Fruit fly (Drosophila melanogaster) whole organism, embryonic: Measurements from ENCODE around the gene AP-1-2beta.

Experiments
- ATbp ChIP-seq: fragments of 200-800 bp; sonication (Bioruptor generic); optimal IDR thresholded peaks from 2 replicates; lab custom pipeline; 2017; ENCODE audit warnings: missing biosample characterization, mild to moderate bottlenecking, missing genetic modification characterization, missing genetic modification reagents
- Abd-B ChIP-seq: fragments of 200-800 bp; sonication (Bioruptor generic); optimal IDR thresholded peaks from 2 replicates; lab custom pipeline; 2018; ENCODE audit warnings: missing biosample characterization, mild to moderate bottlenecking, missing genetic modification characterization, moderate library complexity
- CG10431 ChIP-seq: fragments of 200-800 bp; sonication (Bioruptor generic); optimal IDR thresholded peaks from 3 replicates; lab custom pipeline; 2018; ENCODE audit warnings: missing biosample characterization, mild to moderate bottlenecking, missing genetic modification characterization
- CG10565 ChIP-seq: fragments of 200-800 bp; sonication (Bioruptor generic); optimal IDR thresholded peaks from 3 replicates; lab custom pipeline; 2016; ENCODE audit warnings: missing biosample characterization, mild to moderate bottlenecking, missing genetic modification characterization
- CG11456 ChIP-seq: fragments of 200-800 bp; sonication (Bioruptor generic); IDR thresholded peaks from 3 replicates; pipeline ENCODE4 v1.3.6; 2022; ENCODE audit warnings: missing biosample characterization, missing genetic modification characterization
- CG13624 ChIP-seq: fragments of 200-800 bp; sonication (Bioruptor generic); optimal IDR thresholded peaks from 2 replicates; lab custom pipeline; 2016; ENCODE audit warnings: missing biosample characterization, missing genetic modification characterization
- CG17385 ChIP-seq: fragments of 200-800 bp; sonication (Bioruptor generic); optimal IDR thresholded peaks from 3 replicates; lab custom pipeline; 2018; ENCODE audit warnings: missing biosample characterization, mild to moderate bottlenecking, missing genetic modification characterization
- CG17612 ChIP-seq: fragments of 200-800 bp; sonication (Bioruptor generic); IDR thresholded peaks from 2 replicates; pipeline ENCODE4 v1.3.6; 2022; ENCODE audit warnings: missing biosample characterization, missing genetic modification characterization
- CG18476 ChIP-seq: fragments of 200-800 bp; sonication (Bioruptor generic); optimal IDR thresholded peaks from 2 replicates; lab custom pipeline; 2016; ENCODE audit warnings: missing biosample characterization, mild to moderate bottlenecking, missing genetic modification characterization
- CG30403 ChIP-seq: fragments of 200-800 bp; sonication (Bioruptor generic); optimal IDR thresholded peaks from 3 replicates; lab custom pipeline; 2016; ENCODE audit warnings: missing biosample characterization, missing genetic modification characterization
- CG3847 ChIP-seq: fragments of 200-800 bp; sonication (Bioruptor generic); IDR thresholded peaks from 2 replicates; pipeline ENCODE4 v1.3.6; 2022; ENCODE audit warnings: missing biosample characterization, missing genetic modification characterization
- CG4360 ChIP-seq: fragments of 200-800 bp; sonication (Bioruptor generic); IDR thresholded peaks from 2 replicates; pipeline ENCODE4 v1.3.6; 2022; ENCODE audit warnings: missing biosample characterization, missing genetic modification characterization
- CG8924 ChIP-seq: fragments of 200-800 bp; optimal IDR thresholded peaks from 3 replicates; lab custom pipeline; 2019; ENCODE audit warnings: missing biosample characterization, mild to moderate bottlenecking, missing genetic modification characterization, moderate library complexity
- Camta ChIP-seq: fragments of 200-800 bp; sonication (Bioruptor generic); optimal IDR thresholded peaks from 2 replicates; lab custom pipeline; 2016; ENCODE audit warnings: missing biosample characterization, missing genetic modification characterization
- Dll ChIP-seq: fragments of 200-800 bp; sonication (Bioruptor generic); IDR thresholded peaks from 4 replicates; pipeline ENCODE4 v1.3.6; 2022; ENCODE audit warnings: missing biosample characterization, missing genetic modification characterization; ENCODE audit not compliant: partially characterized antibody
- Ets65A ChIP-seq: fragments of 200-800 bp; sonication (Bioruptor generic); peaks from one replicate; lab custom pipeline; 2016; ENCODE audit warnings: missing biosample characterization, missing genetic modification characterization
- Gug ChIP-seq: fragments of 200-800 bp; sonication (Bioruptor generic); IDR thresholded peaks from 4 replicates; pipeline ENCODE4 v1.3.6; 2022; ENCODE audit warnings: missing biosample characterization, missing genetic modification characterization
- Hr78 ChIP-seq, 2 experiments: fragments of 200-800 bp in 1 of 2; fragments of >200 bp in 1 of 2; sonication (Bioruptor generic) in 1 of 2; optimal IDR thresholded peaks; 2 replicates each; lab custom pipeline; 2017 to 2019; ENCODE audit warnings: missing biosample characterization in 2 of 2, missing genetic modification characterization in 2 of 2, mild to moderate bottlenecking in 1 of 2, moderate library complexity in 1 of 2
- Max ChIP-seq: fragments of 200-800 bp; sonication (Bioruptor generic); optimal IDR thresholded peaks from 2 replicates; lab custom pipeline; 2016; ENCODE audit warnings: missing biosample characterization, mild to moderate bottlenecking, missing genetic modification characterization
- Nf-YB ChIP-seq: fragments of 200-800 bp; sonication (Bioruptor generic); optimal IDR thresholded peaks from 3 replicates; lab custom pipeline; 2019; ENCODE audit warnings: missing biosample characterization, mild to moderate bottlenecking, missing genetic modification characterization, moderate library complexity
- Optix ChIP-seq: fragments of 200-800 bp; sonication (Bioruptor generic); IDR thresholded peaks from 3 replicates; pipeline ENCODE4 v1.3.6; 2022; ENCODE audit warnings: missing biosample characterization, missing genetic modification characterization
- Trl ChIP-seq, 3 experiments: fragments of >200 bp in 2 of 3; fragments of 200-800 bp in 1 of 3; sonication (Bioruptor generic) in 1 of 3; optimal IDR thresholded peaks; 2 replicates in 1 of 3; 3 replicates in 2 of 3; lab custom pipeline; 2016 to 2017; ENCODE audit warnings: missing biosample characterization in 1 of 3, missing genetic modification characterization in 1 of 3
- Xbp1 ChIP-seq: fragments of 200-800 bp; sonication (Bioruptor generic); optimal IDR thresholded peaks from 3 replicates; lab custom pipeline; 2016; ENCODE audit warnings: missing biosample characterization, mild to moderate bottlenecking, missing genetic modification characterization
- ara ChIP-seq: fragments of 200-800 bp; sonication (Bioruptor generic); IDR thresholded peaks from 2 replicates; pipeline ENCODE4 v1.3.6; 2022; ENCODE audit warnings: missing biosample characterization, missing genetic modification characterization
- crc ChIP-seq: fragments of 200-800 bp; sonication (Bioruptor generic); optimal IDR thresholded peaks from 2 replicates; lab custom pipeline; 2016; ENCODE audit warnings: missing biosample characterization, missing genetic modification characterization
- crol ChIP-seq: fragments of 200-800 bp; sonication (Bioruptor generic); IDR thresholded peaks from 2 replicates; pipeline ENCODE4 v1.3.6; 2022; ENCODE audit warnings: missing biosample characterization, missing genetic modification characterization
- ems ChIP-seq: fragments of 200-800 bp; sonication (Bioruptor generic); optimal IDR thresholded peaks from 3 replicates; lab custom pipeline; 2016; ENCODE audit warnings: missing biosample characterization, missing genetic modification characterization
- exex ChIP-seq: fragments of 200-800 bp; sonication (Bioruptor generic); optimal IDR thresholded peaks from 4 replicates; lab custom pipeline; 2018; ENCODE audit warnings: missing biosample characterization, mild to moderate bottlenecking, missing genetic modification characterization, moderate library complexity
- gce ChIP-seq: fragments of 200-800 bp; sonication (Bioruptor generic); IDR thresholded peaks from 3 replicates; pipeline ENCODE4 v1.3.6; 2022; ENCODE audit warnings: missing biosample characterization, missing genetic modification characterization
- grau ChIP-seq: fragments of 200-800 bp; optimal IDR thresholded peaks from 3 replicates; lab custom pipeline; 2019; ENCODE audit warnings: missing biosample characterization, mild to moderate bottlenecking, missing genetic modification characterization, moderate library complexity
- hth ChIP-seq: fragments of >200 bp; optimal IDR thresholded peaks from 2 replicates; lab custom pipeline; 2017; ENCODE audit warnings: inconsistent platforms
- jigr1 ChIP-seq: fragments of 200-800 bp; sonication (Bioruptor generic); IDR thresholded peaks from 3 replicates; pipeline ENCODE4 v1.3.6; 2022; ENCODE audit warnings: missing biosample characterization, missing genetic modification characterization
- kah ChIP-seq: fragments of 200-800 bp; sonication (Bioruptor generic); optimal IDR thresholded peaks from 2 replicates; lab custom pipeline; 2018; ENCODE audit warnings: missing biosample characterization, mild to moderate bottlenecking, missing genetic modification characterization
- lov ChIP-seq, 2 experiments: fragments of 200-800 bp in 1 of 2; fragments of >200 bp in 1 of 2; sonication (Bioruptor generic) in 1 of 2; IDR thresholded peaks in 1 of 2; optimal IDR thresholded peaks in 1 of 2; 2 replicates in 1 of 2; 3 replicates in 1 of 2; pipeline versions ENCODE4 v1.3.6 to Lab custom; 2017 to 2022; ENCODE audit warnings: missing biosample characterization in 1 of 2, missing genetic modification characterization in 1 of 2
- p53 ChIP-seq: fragments of 200-800 bp; sonication (Bioruptor generic); optimal IDR thresholded peaks from 2 replicates; lab custom pipeline; 2016; ENCODE audit warnings: missing biosample characterization, missing genetic modification characterization
- ranshi ChIP-seq: fragments of 200-800 bp; sonication (Bioruptor generic); IDR thresholded peaks from 2 replicates; pipeline ENCODE4 v1.3.6; 2022; ENCODE audit warnings: missing biosample characterization, missing genetic modification characterization
- row ChIP-seq: fragments of 200-800 bp; sonication (Bioruptor generic); IDR thresholded peaks from 3 replicates; pipeline ENCODE4 v1.3.6; 2022; ENCODE audit warnings: missing biosample characterization, missing genetic modification characterization
- seq ChIP-seq: fragments of 200-800 bp; sonication (Bioruptor generic); IDR thresholded peaks from 2 replicates; pipeline ENCODE4 v1.3.6; 2022; ENCODE audit warnings: missing biosample characterization, missing genetic modification characterization
- slbo ChIP-seq: fragments of 200-800 bp; sonication (Bioruptor generic); IDR thresholded peaks from 2 replicates; pipeline ENCODE4 v1.3.6; 2022; ENCODE audit warnings: missing biosample characterization, missing genetic modification characterization
- sqz ChIP-seq: fragments of 200-800 bp; sonication (Bioruptor generic); optimal IDR thresholded peaks from 3 replicates; lab custom pipeline; 2018; ENCODE audit warnings: missing biosample characterization, mild to moderate bottlenecking, missing genetic modification characterization

The AP-1-2beta gene

DNA sequence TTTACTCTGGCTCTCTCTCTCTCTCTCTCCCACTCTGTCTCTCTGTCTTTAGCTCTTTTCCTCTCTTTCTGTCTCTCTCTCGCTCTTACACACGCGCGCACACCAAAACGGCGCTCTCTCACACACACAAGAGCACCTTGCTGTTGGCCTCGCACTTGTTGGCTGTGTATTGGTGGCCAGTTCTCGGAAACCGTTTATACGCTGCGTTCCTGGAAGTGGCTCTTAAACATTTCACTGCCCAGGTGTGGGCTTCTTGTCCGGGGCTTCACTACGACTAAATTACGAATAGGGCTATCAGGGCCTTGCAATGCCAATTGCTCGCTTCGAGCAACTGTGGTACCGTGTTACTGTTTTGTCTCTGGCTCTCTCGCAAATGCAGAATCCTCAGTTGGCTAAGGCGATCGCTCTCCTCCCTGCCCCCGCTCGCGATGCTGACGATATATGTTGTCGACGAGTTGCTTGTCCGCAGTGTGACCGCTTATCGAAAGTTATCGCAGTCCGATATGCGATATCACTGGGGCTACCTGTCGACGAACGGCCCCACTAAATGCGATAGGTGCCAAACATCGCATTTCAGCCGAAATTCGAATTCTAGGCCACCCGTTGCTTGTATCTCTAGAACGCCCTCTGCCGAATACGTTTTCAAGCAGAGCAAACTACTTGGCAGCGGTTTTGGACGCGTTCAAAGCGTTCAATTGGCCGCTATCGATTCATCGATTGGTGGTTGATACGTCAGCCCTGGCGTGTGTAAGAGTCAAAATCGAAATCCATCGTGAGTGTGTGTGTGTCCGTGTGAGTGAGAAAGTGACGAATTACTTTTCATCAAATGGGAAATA is 47.5 kb upstream of the AP-1-2beta start, which contains the start of the genes dome and Ubqn (continued):
- TF ChIP-seq kah (GFP tag; lab: Kevin White, UChicago) = peak; percentile 33

DNA sequence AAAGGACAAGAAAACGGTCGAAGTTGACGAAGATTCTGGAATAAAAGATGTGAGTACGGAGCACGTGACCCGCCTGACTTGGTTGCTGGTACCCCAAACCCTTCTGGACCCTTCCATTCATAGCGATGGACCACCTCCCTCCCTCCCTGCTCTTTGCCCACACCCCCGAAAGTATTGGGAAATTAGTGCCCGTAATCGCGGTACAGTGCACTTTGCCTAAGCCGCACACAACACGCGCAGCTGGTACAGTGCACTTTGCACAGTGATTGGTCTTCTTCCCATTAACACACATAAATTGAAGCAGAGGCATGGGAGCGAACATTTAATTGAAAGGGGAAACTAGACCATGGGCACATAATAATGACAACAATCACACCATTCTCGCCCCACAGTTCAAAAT is 46.8 kb upstream of the AP-1-2beta start:
- TF ChIP-seq grau (tag; lab: Kevin White, UChicago) (peak; percentile 86), crc (no peak), ATbp (GFP tag; lab: Kevin White, UChicago) (no peak), seq (GFP tag; lab: Robert Waterston, UW) (no peak), hth (lab: Kevin White, UChicago) (no peak), CG8924 (tag; lab: Kevin White, UChicago) (no peak), ranshi (GFP tag; lab: Robert Waterston, UW) (peak; percentile 24; the same call in 1 of the 2 replicates), CG10431 (GFP tag; lab: Kevin White, UChicago) (no peak), kah (GFP tag; lab: Kevin White, UChicago) (no peak), CG18476 (GFP tag; lab: Kevin White, UChicago) (no peak), row (GFP tag; lab: Robert Waterston, UW) (peak; percentile 23; the same call in 1 of the 3 replicates), crol (GFP tag; lab: Robert Waterston, UW) (peak; percentile 75), Gug (no peak), ems (GFP tag; lab: Kevin White, UChicago) (no peak), ara (GFP tag; lab: Robert Waterston, UW) (0 out of 2 replicates have a peak, but pooled peaks have one; percentile 37), Optix (GFP tag; lab: Robert Waterston, UW) (0 out of 3 replicates have a peak, but pooled peaks have one; percentile 27), CG30403 (GFP tag; lab: Kevin White, UChicago) (no peak)

DNA sequence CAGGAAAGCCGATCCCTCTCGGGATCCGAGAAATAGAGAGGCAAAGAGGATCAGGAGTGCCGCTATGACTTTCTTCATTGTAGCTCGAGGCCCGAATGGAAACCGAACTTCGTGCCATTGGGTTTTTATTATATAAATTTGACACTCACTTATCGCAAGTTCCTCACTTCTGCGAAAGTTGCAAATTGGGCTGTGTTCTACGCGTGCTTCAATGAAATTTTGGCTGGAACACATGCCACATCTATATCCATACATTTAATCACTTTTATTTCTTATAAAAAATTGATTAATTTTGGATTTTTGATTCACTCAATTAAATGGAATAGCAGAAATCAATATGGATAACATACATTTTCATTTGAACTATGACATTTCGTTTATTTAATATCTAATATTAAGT is 42.0 kb upstream of the AP-1-2beta start, which contains the start of gene CG14227:
CG14227 (minus strand) TSS at position 101 of the 400 bp plus-strand sequence.
- TF ChIP-seq Camta (GFP tag; lab: Kevin White, UChicago) = no peak
- TF ChIP-seq CG13624 = no peak
- no peak for TF ChIP-seq Abd-B (GFP tag; lab: Kevin White, UChicago)
- TF ChIP-seq Ets65A = peak; percentile 83

DNA sequence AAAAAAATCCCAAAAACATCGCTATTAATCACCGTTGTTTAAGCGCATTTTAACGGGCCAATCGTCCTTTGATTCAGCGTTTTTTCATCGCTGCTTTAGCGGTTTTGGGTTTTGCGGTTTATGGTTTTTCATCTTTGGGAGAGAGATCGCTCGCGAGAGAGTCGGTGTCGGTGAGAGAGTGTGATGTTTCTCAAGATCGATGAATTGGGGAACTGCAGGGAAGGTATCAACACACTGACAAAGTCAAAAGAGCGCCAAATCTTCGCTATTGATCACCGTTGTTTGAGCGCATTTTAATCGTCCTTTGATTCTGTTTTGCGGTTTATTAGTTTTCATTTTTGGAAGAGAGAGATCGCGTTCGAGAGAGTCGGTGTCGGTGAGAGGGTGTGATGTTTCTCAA is 40.8 kb upstream of the AP-1-2beta start:
- TF ChIP-seq CG17385 (GFP tag; lab: Kevin White, UChicago) = no peak
- 0 out of 4 replicates have a peak, but pooled peaks have one; percentile 19 for TF ChIP-seq Dll (GFP tag; lab: Robert Waterston, UW)
- no peak for TF ChIP-seq CG11456
- TF ChIP-seq Hr78 (GFP tag; optimal IDR thresholded peaks at IDR 0.05; lab: Kevin White, UChicago) = no peak
- peak; percentile 61 to 66 for TF ChIP-seq Trl (optimal IDR thresholded peaks at IDR 0.05; lab: Kevin White, UChicago)
- no peak for TF ChIP-seq Trl (GFP tag; optimal IDR thresholded peaks at IDR 0.05; lab: Kevin White, UChicago)
- no peak for TF ChIP-seq gce

DNA sequence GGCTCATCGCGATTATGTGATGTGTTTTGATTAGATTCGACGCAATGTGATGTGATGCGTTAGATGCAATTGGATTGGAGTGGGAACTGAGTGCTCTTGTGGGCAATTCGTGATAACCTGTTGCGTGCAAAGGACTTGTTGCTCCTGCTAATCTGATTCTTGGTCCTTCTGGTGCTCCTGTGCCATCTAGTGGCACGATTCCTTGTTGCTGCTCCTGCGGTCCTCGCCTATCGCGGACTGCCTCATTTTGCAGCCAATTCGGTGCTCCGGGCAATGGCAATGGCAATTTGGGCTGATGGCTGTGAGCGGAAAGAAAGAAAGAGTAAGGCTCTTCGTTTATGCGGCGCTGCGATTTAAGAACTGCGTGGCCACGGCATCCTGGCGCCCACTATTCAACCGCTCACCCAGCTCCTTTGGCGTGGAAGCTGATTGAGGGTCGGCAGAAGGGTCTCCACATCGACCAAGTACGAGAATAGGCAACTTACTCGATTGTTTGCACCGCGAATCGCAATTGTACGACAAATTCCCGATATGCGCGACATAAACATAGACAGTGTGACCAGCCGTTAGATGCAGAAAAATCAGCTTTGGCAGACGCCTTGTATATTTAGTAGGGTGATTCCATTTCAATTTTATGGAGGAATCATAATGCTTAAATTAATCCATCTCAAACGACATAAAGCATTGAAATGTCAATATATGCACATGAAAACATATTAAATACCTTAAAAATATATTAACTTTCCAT is 37.7 kb upstream of the AP-1-2beta start, which contains the start of gene Mer:
Mer (minus strand) TSS at position 550 of the 748 bp plus-strand sequence.
- TF ChIP-seq lov (optimal IDR thresholded peaks at IDR 0.05; lab: Kevin White, UChicago) = no peak
- TF ChIP-seq lov (GFP tag; IDR thresholded peaks at IDR 0.05; lab: Robert Waterston, UW) = peak; percentile 48; the same call in 1 of the 3 replicates
- TF ChIP-seq slbo (GFP tag; lab: Robert Waterston, UW) = peak; percentile 87
- TF ChIP-seq p53 (GFP tag; lab: Kevin White, UChicago) = peak; percentile 71
- TF ChIP-seq Abd-B (GFP tag; lab: Kevin White, UChicago) = peak; percentile 73
- TF ChIP-seq CG4360 (GFP tag; lab: Robert Waterston, UW) = peak; percentile 62
- TF ChIP-seq exex = no peak
- TF ChIP-seq jigr1 (GFP tag; lab: Robert Waterston, UW) = 0 out of 3 replicates have a peak, but pooled peaks have one; percentile 37
- TF ChIP-seq Nf-YB (GFP tag; lab: Kevin White, UChicago) = peak; percentile 68
- no peak for TF ChIP-seq sqz (GFP tag; lab: Kevin White, UChicago)
- TF ChIP-seq Xbp1 = peak; percentile 87
- TF ChIP-seq Max = peak; percentile 69
- no peak for TF ChIP-seq CG10565 (GFP tag; lab: Kevin White, UChicago)
- peak; percentile 75 for TF ChIP-seq CG3847
- no peak for TF ChIP-seq CG17612 (GFP tag; lab: Robert Waterston, UW)
